Fruit fly (Drosophila melanogaster): ENCODE data around the gene NimC2.

dm6 chr2L:13949789-13950188, 30.1 kb upstream of the NimC2 start:
- TF ChIP-seq bab1 (GFP tag; optimal IDR thresholded peaks at IDR 0.05) (no peak), CG5204 (GFP tag; optimal IDR thresholded peaks at IDR 0.05) (no peak), Mnt (GFP tag; optimal IDR thresholded peaks at IDR 0.05) (no peak), CG7045 (GFP tag; optimal IDR thresholded peaks at IDR 0.05) (no peak)

Data from whole organism, adult.